Worm (Caenorhabditis elegans): ENCODE measurements around the gene mltn-12.

DNA sequence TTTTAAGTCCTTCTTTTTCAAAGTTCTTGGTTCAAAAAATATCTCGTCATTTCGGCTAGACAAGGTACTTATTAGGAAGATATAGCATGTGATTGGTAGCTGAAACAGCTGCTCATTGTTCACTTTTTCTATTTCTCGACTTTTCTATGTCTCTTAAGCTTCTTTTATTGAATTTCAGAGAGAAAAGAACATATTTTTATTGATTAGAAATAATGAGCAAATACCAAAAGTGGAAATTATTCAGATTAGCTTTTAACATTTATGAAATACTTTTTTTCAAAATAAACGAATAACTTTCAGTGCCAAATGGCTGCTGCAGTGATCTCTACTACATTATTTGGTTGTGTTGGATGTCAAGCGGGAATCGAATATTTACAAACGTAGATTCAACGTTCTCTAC, 8.3 kb upstream of the mltn-12 start, which contains the start of gene nstp-1:
- TF ChIP-seq ref-1 (GFP tag; conservative IDR thresholded peaks at IDR 0.05) (no peak), T22C8.4 (GFP tag; IDR thresholded peaks at IDR 0.05) (no peak), tab-1 (GFP tag; IDR thresholded peaks at IDR 0.05) (no peak), flt-1 (GFP tag; IDR thresholded peaks at IDR 0.05) (no peak), klf-2 (GFP tag; conservative IDR thresholded peaks at IDR 0.05) (no peak), med-1 (GFP tag; optimal IDR thresholded peaks at IDR 0.05; ENCODE audit: insufficient read depth) (no peak), ztf-23 (GFP tag; IDR thresholded peaks at IDR 0.05) (no peak), ztf-29 (GFP tag; IDR thresholded peaks at IDR 0.05) (no peak)

Measured in whole organism, midembryonic.